Fruit fly (Drosophila melanogaster): ENCODE data around the gene Uros2.

Uros2 gene

DNA sequence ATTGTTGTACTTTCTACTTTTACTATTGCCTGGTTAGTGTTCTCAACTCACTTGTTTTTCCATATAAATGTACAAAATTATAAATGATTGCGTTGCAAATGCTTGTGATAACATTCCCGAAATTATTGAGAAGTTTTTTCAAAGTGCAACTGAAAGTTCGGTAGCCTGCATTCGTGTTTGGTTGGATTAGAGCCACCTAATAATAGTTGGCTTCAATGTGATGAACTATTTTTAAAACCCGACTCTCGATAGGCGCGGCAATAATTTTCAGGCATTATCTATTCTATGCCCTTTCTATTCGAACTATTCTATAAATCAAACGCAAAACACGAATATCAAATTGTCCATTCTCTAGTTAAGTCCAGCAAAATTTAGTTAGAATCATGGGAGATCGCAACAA is at the start of gene Uros2:
Gene Uros2, plus strand, starts transcription at position 301 of the 400 bp plus-strand sequence.
- no peak for TF ChIP-seq Dfd (GFP tag; optimal IDR thresholded peaks at IDR 0.05)
- no peak for TF ChIP-seq dsf (GFP tag; optimal IDR thresholded peaks at IDR 0.05; ENCODE audit: borderline replicate concordance)
- TF ChIP-seq Sp1 (GFP tag; optimal IDR thresholded peaks at IDR 0.05), result no peak
- TF ChIP-seq sv (GFP tag; optimal IDR thresholded peaks at IDR 0.05), result no peak
- TF ChIP-seq sage (GFP tag; optimal IDR thresholded peaks at IDR 0.05), result no peak
- no peak for TF ChIP-seq OdsH (GFP tag; optimal IDR thresholded peaks at IDR 0.05)
- TF ChIP-seq Rel (GFP tag; optimal IDR thresholded peaks at IDR 0.05), result no peak
- TF ChIP-seq Rel (tag; optimal IDR thresholded peaks at IDR 0.05), result no peak
- TF ChIP-seq h (GFP tag; optimal IDR thresholded peaks at IDR 0.05), result no peak
- no peak for TF ChIP-seq psq (GFP tag; optimal IDR thresholded peaks at IDR 0.05)
- TF ChIP-seq fru (GFP tag; optimal IDR thresholded peaks at IDR 0.05), result no peak
- TF ChIP-seq CG9705 (GFP tag; optimal IDR thresholded peaks at IDR 0.05), result no peak
- no peak for TF ChIP-seq pan (optimal IDR thresholded peaks at IDR 0.05)
- no peak for TF ChIP-seq Dif (GFP tag; optimal IDR thresholded peaks at IDR 0.05; ENCODE audit: partially characterized antibody)
- TF ChIP-seq usp (GFP tag; optimal IDR thresholded peaks at IDR 0.05), result no peak
- no peak for TF ChIP-seq brk (GFP tag; optimal IDR thresholded peaks at IDR 0.05)
- no peak for TF ChIP-seq CrebA (GFP tag; optimal IDR thresholded peaks at IDR 0.05; ENCODE audit: borderline replicate concordance)
- no peak for TF ChIP-seq CG32264 (GFP tag; optimal IDR thresholded peaks at IDR 0.05)
- TF ChIP-seq foxo (GFP tag; optimal IDR thresholded peaks at IDR 0.05), result no peak
- no peak for TF ChIP-seq Vsx2 (GFP tag; optimal IDR thresholded peaks at IDR 0.05; ENCODE audit: partially characterized antibody)
- no peak for TF ChIP-seq lola (GFP tag; optimal IDR thresholded peaks at IDR 0.05)

dm6 chr3R:15744354-15744753 is 44.0 kb upstream of the Uros2 start, which contains the start of gene CG4520:
Gene CG4520, plus strand, starts transcription at chr3R:15744654.
- TF ChIP-seq Dfd (GFP tag; optimal IDR thresholded peaks at IDR 0.05) (no peak), dmrt93B (GFP tag; optimal IDR thresholded peaks at IDR 0.05) (no peak), Rel (GFP tag; optimal IDR thresholded peaks at IDR 0.05) (no peak), Rel (tag; optimal IDR thresholded peaks at IDR 0.05) (no peak), br (GFP tag; optimal IDR thresholded peaks at IDR 0.05) (no peak), N (GFP tag; optimal IDR thresholded peaks at IDR 0.05) (no peak), CG9705 (GFP tag; optimal IDR thresholded peaks at IDR 0.05) (no peak), h (GFP tag; optimal IDR thresholded peaks at IDR 0.05) (no peak), Vsx2 (GFP tag; optimal IDR thresholded peaks at IDR 0.05; ENCODE audit: partially characterized antibody) (no peak), brk (GFP tag; optimal IDR thresholded peaks at IDR 0.05) (no peak), usp (GFP tag; optimal IDR thresholded peaks at IDR 0.05) (no peak), GATAd (GFP tag; optimal IDR thresholded peaks at IDR 0.05) (no peak), Hr78 (GFP tag; optimal IDR thresholded peaks at IDR 0.05) (no peak), lola (GFP tag; optimal IDR thresholded peaks at IDR 0.05) (no peak), ey (GFP tag; optimal IDR thresholded peaks at IDR 0.05) (no peak), sage (GFP tag; optimal IDR thresholded peaks at IDR 0.05) (no peak), HLH106 (tag; optimal IDR thresholded peaks at IDR 0.05) (no peak), Hr83 (GFP tag; optimal IDR thresholded peaks at IDR 0.05; ENCODE audit: poor library complexity, severe bottlenecking) (no peak), sv (GFP tag; optimal IDR thresholded peaks at IDR 0.05) (no peak), Myc (optimal IDR thresholded peaks at IDR 0.05) (no peak)

DNA sequence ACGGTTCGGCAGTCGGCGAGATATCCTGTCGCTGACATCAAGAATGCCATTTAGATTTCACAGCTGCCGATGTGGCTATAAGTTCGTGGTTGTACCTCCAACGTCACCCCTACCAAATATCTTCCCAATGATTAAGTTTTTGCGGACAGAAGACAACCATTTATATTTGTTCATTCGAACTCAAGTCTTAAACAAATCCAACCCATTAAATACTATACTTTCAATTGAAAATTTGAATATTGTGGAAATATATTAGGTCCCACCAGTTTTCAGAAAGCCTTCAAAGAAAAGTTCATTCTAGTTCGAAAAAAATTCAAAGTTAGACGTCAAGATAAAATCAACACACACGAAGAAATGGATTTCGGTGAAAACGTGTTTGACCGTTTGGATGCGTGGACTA is 25.5 kb upstream of the Uros2 start, which contains the start of gene CG12784:
Gene CG12784, plus strand, starts transcription at position 301 of the 400 bp plus-strand sequence.
- TF ChIP-seq GATAd (GFP tag; optimal IDR thresholded peaks at IDR 0.05) (no peak), jim (GFP tag; optimal IDR thresholded peaks at IDR 0.05) (no peak), Dfd (GFP tag; optimal IDR thresholded peaks at IDR 0.05) (no peak), Rel (GFP tag; optimal IDR thresholded peaks at IDR 0.05) (no peak), Rel (tag; optimal IDR thresholded peaks at IDR 0.05) (no peak), Sp1 (GFP tag; optimal IDR thresholded peaks at IDR 0.05) (no peak), dmrt93B (GFP tag; optimal IDR thresholded peaks at IDR 0.05) (no peak), usp (GFP tag; optimal IDR thresholded peaks at IDR 0.05) (no peak), ey (GFP tag; optimal IDR thresholded peaks at IDR 0.05) (no peak), CG32264 (GFP tag; optimal IDR thresholded peaks at IDR 0.05) (no peak), foxo (GFP tag; optimal IDR thresholded peaks at IDR 0.05) (no peak), dl (GFP tag; optimal IDR thresholded peaks at IDR 0.05; ENCODE audit: insufficient read depth in 1 of 2, partially characterized antibody in 2 of 2) (no peak), Dif (GFP tag; optimal IDR thresholded peaks at IDR 0.05; ENCODE audit: partially characterized antibody) (no peak)

- no peak for TF ChIP-seq Abd-B (GFP tag; optimal IDR thresholded peaks at IDR 0.05)
- TF ChIP-seq Myc (optimal IDR thresholded peaks at IDR 0.05), result no peak
- TF ChIP-seq foxo (GFP tag; optimal IDR thresholded peaks at IDR 0.05), result no peak
- TF ChIP-seq Jra (GFP tag; optimal IDR thresholded peaks at IDR 0.05), result no peak
- no peak for TF ChIP-seq Mio (GFP tag; optimal IDR thresholded peaks at IDR 0.05)
Measured at dm6 chr3R:15767338-15767737, 21.0 kb upstream of the Uros2 start, which contains the start of gene CG5623. Gene CG5623, minus strand, starts transcription at chr3R:15767438.
